Fruit fly (Drosophila melanogaster) S2 (cell line): ENCODE results near the gene CG14811.

Experiments used
- CG8478 ChIP-seq: fragments of >200 bp; optimal IDR thresholded peaks from 2 replicates; lab custom pipeline; 2018
- CTCF ChIP-seq, 2 experiments: fragments of >200 bp; optimal IDR thresholded peaks; 2 replicates each; lab custom pipeline; 2018

DNA sequence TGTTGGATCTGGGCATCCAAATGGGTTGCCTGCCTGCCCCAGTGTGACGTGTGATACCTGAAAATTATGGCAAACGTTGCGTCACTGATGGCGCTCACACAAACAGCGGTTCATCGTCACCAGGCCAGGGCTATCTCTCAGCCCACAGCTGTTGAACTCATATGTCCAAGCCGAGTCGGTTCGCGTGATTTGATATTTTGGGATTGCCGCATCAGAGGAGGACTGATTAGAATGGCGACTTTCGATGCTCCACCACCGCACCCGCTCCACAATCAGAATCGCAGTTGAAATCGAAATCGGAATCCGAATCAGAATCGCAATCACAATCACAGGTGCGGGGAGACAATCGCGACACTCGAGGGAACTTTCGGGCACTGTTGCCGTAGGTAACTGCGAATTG is 25.6 kb upstream of the CG14811 start:
- no peak for TF ChIP-seq CTCF (optimal IDR thresholded peaks at IDR 0.05; lab: Kevin White, UChicago)
- TF ChIP-seq CG8478 (lab: Kevin White, UChicago): no peak
